Fruit fly (Drosophila melanogaster): ENCODE results near the gene mtDNA-helicase.

Gene mtDNA-helicase

DNA sequence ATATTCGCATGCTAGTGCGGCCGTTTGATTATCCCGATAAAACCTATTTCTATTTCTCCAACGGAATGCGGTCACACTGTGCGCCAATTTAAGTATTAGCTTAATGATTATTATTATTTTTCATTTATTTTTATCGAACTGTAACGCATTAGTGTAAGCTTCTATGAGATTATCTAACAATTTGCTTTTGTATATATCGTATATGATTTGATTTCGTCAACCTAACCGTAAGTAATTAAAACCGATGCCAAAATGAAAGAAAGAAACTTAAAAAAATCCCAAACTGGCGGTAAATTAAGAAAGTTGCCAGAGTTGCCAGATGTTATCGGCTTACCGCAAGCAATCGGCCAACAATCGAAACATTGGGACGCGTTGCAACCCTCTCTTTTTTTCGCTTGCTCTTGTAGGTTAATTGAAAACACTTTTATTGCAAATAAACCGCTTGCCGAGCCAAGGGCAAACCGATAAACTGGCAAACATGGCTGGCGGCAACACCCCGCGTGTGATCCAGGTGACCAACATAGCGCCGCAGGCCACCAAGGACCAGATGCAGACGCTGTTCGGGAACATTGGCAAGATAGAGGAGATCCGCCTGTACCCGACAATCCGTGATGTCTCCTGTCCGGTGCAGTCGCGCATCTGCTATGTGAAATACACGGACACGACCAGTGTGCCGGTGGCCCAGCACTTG is 19.5 kb upstream of the mtDNA-helicase start, which contains the start of the genes Etl1 and Srp54 (continued):
- TF ChIP-seq ash1 (GFP tag; optimal IDR thresholded peaks at IDR 0.05), result no peak
- TF ChIP-seq tap (tag; optimal IDR thresholded peaks at IDR 0.05), result no peak
- no peak for TF ChIP-seq ham (GFP tag; IDR thresholded peaks at IDR 0.05)
- TF ChIP-seq ro (GFP tag; IDR thresholded peaks at IDR 0.05), result no peak
- TF ChIP-seq Abd-B (GFP tag; optimal IDR thresholded peaks at IDR 0.05), result peak; percentile 27
- TF ChIP-seq Vsx1 (GFP tag; optimal IDR thresholded peaks at IDR 0.05), result no peak
- no peak for TF ChIP-seq B-H1 (GFP tag; IDR thresholded peaks at IDR 0.05)
- no peak for TF ChIP-seq BtbVII (GFP tag; optimal IDR thresholded peaks at IDR 0.05)
- peak; percentile 54; the same call in 1 of the 3 replicates for TF ChIP-seq jigr1 (GFP tag; IDR thresholded peaks at IDR 0.05)
- TF ChIP-seq CG32772 (GFP tag; IDR thresholded peaks at IDR 0.05), result no peak
- TF ChIP-seq rib (GFP tag; IDR thresholded peaks at IDR 0.05), result no peak
- no peak for TF ChIP-seq Taf1 (GFP tag; IDR thresholded peaks at IDR 0.05)
- peak; percentile 39; the same call in 1 of the 2 replicates for TF ChIP-seq CG3847 (GFP tag; IDR thresholded peaks at IDR 0.05)
- TF ChIP-seq E2f2 (GFP tag; IDR thresholded peaks at IDR 0.05), result peak; percentile 84
- no peak for TF ChIP-seq lab (GFP tag; optimal IDR thresholded peaks at IDR 0.05)
- peak; percentile 4; the same call in 1 of the 3 replicates for TF ChIP-seq Opbp (GFP tag; IDR thresholded peaks at IDR 0.05; ENCODE audit: partially characterized antibody)
- TF ChIP-seq CG11695 (GFP tag; IDR thresholded peaks at IDR 0.05), result no peak
- TF ChIP-seq phol (tag; optimal IDR thresholded peaks at IDR 0.05), result peak; percentile 42
- TF ChIP-seq gem (tag; optimal IDR thresholded peaks at IDR 0.05), result peak; percentile 24
- no peak for TF ChIP-seq fd3F (GFP tag; optimal IDR thresholded peaks at IDR 0.05)
- TF ChIP-seq Myb (GFP tag; optimal IDR thresholded peaks at IDR 0.05), result peak; percentile 6
- TF ChIP-seq CG32532 (GFP tag; IDR thresholded peaks at IDR 0.05), result no peak
- peak; percentile 62 for TF ChIP-seq CG15514 (GFP tag; optimal IDR thresholded peaks at IDR 0.05)
- TF ChIP-seq HmgD (GFP tag; optimal IDR thresholded peaks at IDR 0.05), result no peak
- peak; percentile 25 for TF ChIP-seq CG2712 (tag; optimal IDR thresholded peaks at IDR 0.05)
- TF ChIP-seq CG1603 (tag; optimal IDR thresholded peaks at IDR 0.05), result peak; percentile 0
- no peak for TF ChIP-seq CG6683 (GFP tag; optimal IDR thresholded peaks at IDR 0.05)
- no peak for TF ChIP-seq Ravus (GFP tag; IDR thresholded peaks at IDR 0.05)
- TF ChIP-seq CG18599 (GFP tag; optimal IDR thresholded peaks at IDR 0.05), result no peak
- no peak for TF ChIP-seq repo (GFP tag; optimal IDR thresholded peaks at IDR 0.05)
- no peak for TF ChIP-seq salm (tag; optimal IDR thresholded peaks at IDR 0.05)
- TF ChIP-seq CG6791 (GFP tag; IDR thresholded peaks at IDR 0.05; ENCODE audit: partially characterized antibody), result no peak
- no peak for TF ChIP-seq ERR (GFP tag; optimal IDR thresholded peaks at IDR 0.05)
- peak; percentile 22 for TF ChIP-seq CG12391 (tag; optimal IDR thresholded peaks at IDR 0.05)
- peak; percentile 93 for TF ChIP-seq Sin3A (optimal IDR thresholded peaks at IDR 0.05)
- no peak for TF ChIP-seq CG13894 (tag; optimal IDR thresholded peaks at IDR 0.05)
- no peak for TF ChIP-seq prd (optimal IDR thresholded peaks at IDR 0.05)
- no peak for TF ChIP-seq prd (GFP tag; IDR thresholded peaks at IDR 0.05)
- TF ChIP-seq knrl (GFP tag; IDR thresholded peaks at IDR 0.05; ENCODE audit: partially characterized antibody), result no peak; the same call in 2 of the 3 replicates
- TF ChIP-seq nmo (GFP tag; optimal IDR thresholded peaks at IDR 0.05), result peak; percentile 42
- TF ChIP-seq Sry-δ (GFP tag; optimal IDR thresholded peaks at IDR 0.05), result peak; percentile 28
- TF ChIP-seq CG9727 (GFP tag; optimal IDR thresholded peaks at IDR 0.05), result no peak
- no peak for TF ChIP-seq Hsf (GFP tag; optimal IDR thresholded peaks at IDR 0.05)
- TF ChIP-seq CG5953 (GFP tag; IDR thresholded peaks at IDR 0.05), result no peak
- no peak for TF ChIP-seq vfl (GFP tag; optimal IDR thresholded peaks at IDR 0.05)
- TF ChIP-seq Dref (GFP tag; IDR thresholded peaks at IDR 0.05), result peak; percentile 56
- no peak for TF ChIP-seq Mes4 (GFP tag; optimal IDR thresholded peaks at IDR 0.05)
- 0 out of 2 replicates have a peak, but pooled peaks have one; percentile 28 for TF ChIP-seq bbx (GFP tag; IDR thresholded peaks at IDR 0.05; ENCODE audit: partially characterized antibody)
- TF ChIP-seq pnt (GFP tag; optimal IDR thresholded peaks at IDR 0.05), result no peak
- no peak for TF ChIP-seq emc (GFP tag; optimal IDR thresholded peaks at IDR 0.05)

All from whole organism, embryonic.